Worm (Caenorhabditis elegans) whole organism, L4 larva: ENCODE measurements around the gene snt-1.

Experiments
- R02D3.7 ChIP-seq: fragments of 150-350 bp; sonication (generic microtip); optimal IDR thresholded peaks from 3 replicates; lab custom pipeline; 2014; ENCODE audit warnings: missing biosample characterization, missing genetic modification characterization
- Y5F2A.4 ChIP-seq: fragments of 200-800 bp; sonication (Bioruptor generic); optimal IDR thresholded peaks from 2 replicates; lab custom pipeline; 2018; ENCODE audit warnings: mild to moderate bottlenecking, missing genetic modification characterization, missing compliant biosample characterization
- jun-1 ChIP-seq: fragments of 150-350 bp; optimal IDR thresholded peaks from 2 replicates; lab custom pipeline; 2014; ENCODE audit warnings: missing biosample characterization, missing genetic modification reagents, missing genetic modification characterization
- lin-29 ChIP-seq: fragments of 200-800 bp; sonication (Bioruptor generic); IDR thresholded peaks from 2 replicates; pipeline ENCODE4 v1.3.6; 2022; ENCODE audit warnings: missing genetic modification reagents, missing genetic modification characterization, missing compliant biosample characterization
- lsy-2 ChIP-seq, 2 experiments: fragments of 150-350 bp in 1 of 2; sonication (generic microtip) in 1 of 2; optimal IDR thresholded peaks; 2 replicates each; lab custom pipeline; 2014 to 2017; ENCODE audit warnings: missing biosample characterization in 2 of 2, missing genetic modification characterization in 2 of 2
- nhr-10 ChIP-seq: fragments of 150-350 bp; optimal IDR thresholded peaks from 2 replicates; lab custom pipeline; 2014; ENCODE audit warnings: missing biosample characterization, missing genetic modification characterization
- pha-4 ChIP-seq, 2 experiments: fragments of 150-350 bp in 1 of 2; fragments of 200-800 bp in 1 of 2; sonication (Bioruptor generic) in 1 of 2; IDR thresholded peaks in 1 of 2; optimal IDR thresholded peaks in 1 of 2; 2 replicates each; pipeline versions ENCODE4 v1.3.6 to Lab custom; 2014 to 2022; ENCODE audit warnings: missing genetic modification characterization in 2 of 2, missing genetic modification reagents in 2 of 2, missing biosample characterization in 1 of 2, missing compliant biosample characterization in 1 of 2
- snpc-4 ChIP-seq: fragments of 150-350 bp; optimal IDR thresholded peaks from 2 replicates; lab custom pipeline; 2014; ENCODE audit warnings: missing biosample characterization, missing genetic modification characterization
- ztf-11 ChIP-seq: fragments of 150-350 bp; optimal IDR thresholded peaks from 2 replicates; lab custom pipeline; 2014; ENCODE audit warnings: missing biosample characterization, missing genetic modification characterization

DNA sequence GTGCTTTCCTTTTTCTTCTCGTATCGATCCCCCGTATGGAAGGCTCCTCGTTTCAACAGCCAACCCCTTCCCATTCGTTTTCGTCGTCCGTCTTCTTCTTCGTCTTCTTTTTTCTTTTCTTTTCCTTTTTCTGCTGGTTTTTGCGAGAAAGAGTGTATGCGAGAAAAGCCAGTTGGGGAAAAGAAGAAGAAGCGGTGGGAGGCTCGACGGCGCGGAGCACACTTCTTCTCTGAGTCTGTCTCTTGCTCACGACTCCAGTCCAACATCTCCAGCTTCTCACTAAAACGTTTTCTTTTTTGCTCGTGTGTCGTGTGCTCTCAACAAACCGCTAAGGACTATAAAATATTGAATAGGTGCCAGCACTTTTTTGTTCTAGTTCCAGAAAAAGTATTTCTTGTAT, 2.2 kb upstream of the snt-1 start:
- TF ChIP-seq Y5F2A.4 = no peak
- peak in 1 of 2 experiments; percentile 18 for TF ChIP-seq lsy-2 (tag; optimal IDR thresholded peaks at IDR 0.05; lab: Kevin White, UChicago)
- no peak for TF ChIP-seq lin-29
- TF ChIP-seq pha-4 (GFP tag; IDR thresholded peaks at IDR 0.05; lab: Robert Waterston, UW) = no peak
- TF ChIP-seq pha-4 (tag; optimal IDR thresholded peaks at IDR 0.05; lab: Kevin White, UChicago) = no peak
- no peak for TF ChIP-seq R02D3.7
- no peak for TF ChIP-seq jun-1 (tag; lab: Kevin White, UChicago)
- TF ChIP-seq nhr-10 = no peak
- TF ChIP-seq ztf-11 = no peak
- TF ChIP-seq snpc-4 (tag; lab: Kevin White, UChicago) = no peak
